Worm (Caenorhabditis elegans) whole organism, late embryonic: Measurements from ENCODE around the gene lmp-1.

Experiments
- C08G9.2 ChIP-seq: sonication (generic microtip); optimal IDR thresholded peaks from 2 replicates; lab custom pipeline; 2016; ENCODE audit warnings: mild to moderate bottlenecking, missing genetic modification characterization, moderate library complexity, missing compliant biosample characterization
- C38D4.7 ChIP-seq: fragments of 200-800 bp; sonication (Bioruptor generic); optimal IDR thresholded peaks from 2 replicates; lab custom pipeline; 2018; ENCODE audit warnings: mild to moderate bottlenecking, missing genetic modification characterization, moderate library complexity, missing compliant biosample characterization
- F13H6.1 ChIP-seq: sonication (generic microtip); optimal IDR thresholded peaks from 2 replicates; lab custom pipeline; 2016; ENCODE audit warnings: missing genetic modification characterization, missing compliant biosample characterization
- K02D7.2 ChIP-seq: sonication (generic microtip); optimal IDR thresholded peaks from 2 replicates; lab custom pipeline; 2017; ENCODE audit warnings: mild to moderate bottlenecking, missing genetic modification characterization, missing compliant biosample characterization
- K09A11.1 ChIP-seq: sonication (generic microtip); optimal IDR thresholded peaks from 2 replicates; lab custom pipeline; 2017; ENCODE audit warnings: antibody characterized with exemption, mild to moderate bottlenecking, missing genetic modification characterization, missing compliant biosample characterization; ENCODE audit not compliant: insufficient read depth
- Y22D7AL.16 ChIP-seq: sonication (generic microtip); optimal IDR thresholded peaks from 2 replicates; lab custom pipeline; 2016; ENCODE audit warnings: missing genetic modification characterization, missing compliant biosample characterization
- ahr-1 ChIP-seq: sonication (generic microtip); optimal IDR thresholded peaks from 2 replicates; lab custom pipeline; 2016; ENCODE audit warnings: missing genetic modification characterization, missing compliant biosample characterization
- ama-1 ChIP-seq: fragments of 150-350 bp; optimal IDR thresholded peaks from 2 replicates; lab custom pipeline; 2014
- ceh-14 ChIP-seq: sonication (generic microtip); optimal IDR thresholded peaks from 2 replicates; lab custom pipeline; 2016; ENCODE audit warnings: missing genotype, missing genetic modification characterization, missing compliant biosample characterization
- ceh-18 ChIP-seq: sonication (generic microtip); optimal IDR thresholded peaks from 2 replicates; lab custom pipeline; 2016; ENCODE audit warnings: missing genetic modification characterization, missing compliant biosample characterization
- ceh-2 ChIP-seq: sonication (generic microtip); optimal IDR thresholded peaks from 2 replicates; lab custom pipeline; 2016; ENCODE audit warnings: missing genotype, missing genetic modification characterization, missing compliant biosample characterization
- ceh-22 ChIP-seq: sonication (generic microtip); optimal IDR thresholded peaks from 2 replicates; lab custom pipeline; 2017; ENCODE audit warnings: missing biosample characterization, missing genetic modification characterization
- ceh-24 ChIP-seq: sonication (generic microtip); optimal IDR thresholded peaks from 2 replicates; lab custom pipeline; 2016; ENCODE audit warnings: mild to moderate bottlenecking, missing genetic modification characterization, missing compliant biosample characterization
- ceh-30 ChIP-seq: fragments of 150-350 bp; optimal IDR thresholded peaks from 2 replicates; lab custom pipeline; 2014; ENCODE audit warnings: missing biosample characterization, missing genetic modification characterization
- ceh-6 ChIP-seq: fragments of 200-800 bp; sonication (Bioruptor generic); optimal IDR thresholded peaks from 2 replicates; lab custom pipeline; 2018; ENCODE audit warnings: mild to moderate bottlenecking, missing genetic modification characterization, missing compliant biosample characterization
- ceh-9 ChIP-seq: sonication (generic microtip); optimal IDR thresholded peaks from 2 replicates; lab custom pipeline; 2016; ENCODE audit warnings: mild to moderate bottlenecking, missing genetic modification characterization, inconsistent platforms, missing compliant biosample characterization
- che-1 ChIP-seq: sonication (generic microtip); optimal IDR thresholded peaks from 2 replicates; lab custom pipeline; 2016; ENCODE audit warnings: mild to moderate bottlenecking, missing genetic modification characterization, missing compliant biosample characterization
- dve-1 ChIP-seq: sonication (generic microtip); optimal IDR thresholded peaks from 2 replicates; lab custom pipeline; 2017; ENCODE audit warnings: antibody characterized with exemption, mild to moderate bottlenecking, missing genetic modification characterization, missing compliant biosample characterization
- elt-4 ChIP-seq: sonication (generic microtip); optimal IDR thresholded peaks from 2 replicates; lab custom pipeline; 2016; ENCODE audit warnings: missing genetic modification characterization, missing compliant biosample characterization
- ets-4 ChIP-seq: sonication (generic microtip); optimal IDR thresholded peaks from 2 replicates; lab custom pipeline; 2016; ENCODE audit warnings: missing genetic modification characterization, missing compliant biosample characterization
- fkh-10 ChIP-seq: fragments of 150-350 bp; optimal IDR thresholded peaks from 2 replicates; lab custom pipeline; 2014; ENCODE audit warnings: missing biosample characterization, missing genetic modification reagents, missing genetic modification characterization
- gmeb-2 ChIP-seq: sonication (generic microtip); optimal IDR thresholded peaks from 2 replicates; lab custom pipeline; 2016; ENCODE audit warnings: missing genetic modification characterization, inconsistent platforms, missing compliant biosample characterization
- hlh-13 ChIP-seq: fragments of 200-800 bp; sonication (Bioruptor generic); optimal IDR thresholded peaks from 2 replicates; lab custom pipeline; 2018; ENCODE audit warnings: mild to moderate bottlenecking, missing genetic modification characterization, missing compliant biosample characterization
- hlh-15 ChIP-seq: sonication (generic microtip); optimal IDR thresholded peaks from 2 replicates; lab custom pipeline; 2016; ENCODE audit warnings: missing genetic modification characterization, missing compliant biosample characterization
- hlh-30 ChIP-seq: sonication (generic microtip); optimal IDR thresholded peaks from 2 replicates; lab custom pipeline; 2017; ENCODE audit warnings: antibody characterized with exemption, missing genetic modification characterization, missing compliant biosample characterization; ENCODE audit not compliant: insufficient read depth
- hlh-6 ChIP-seq: sonication (generic microtip); optimal IDR thresholded peaks from 2 replicates; lab custom pipeline; 2016; ENCODE audit warnings: missing genotype, missing genetic modification characterization, missing compliant biosample characterization
- lim-6 ChIP-seq: sonication (generic microtip); optimal IDR thresholded peaks from 2 replicates; lab custom pipeline; 2016; ENCODE audit warnings: missing genetic modification characterization, missing compliant biosample characterization
- lin-11 ChIP-seq: fragments of 200-800 bp; sonication (Bioruptor generic); optimal IDR thresholded peaks from 2 replicates; lab custom pipeline; 2018; ENCODE audit warnings: mild to moderate bottlenecking, missing genetic modification characterization, missing compliant biosample characterization
- madf-2 ChIP-seq: sonication (generic microtip); optimal IDR thresholded peaks from 2 replicates; lab custom pipeline; 2017; ENCODE audit warnings: missing genetic modification characterization, missing compliant biosample characterization
- mec-3 ChIP-seq: sonication (generic microtip); optimal IDR thresholded peaks from 2 replicates; lab custom pipeline; 2016; ENCODE audit warnings: borderline replicate concordance, missing genetic modification characterization, missing compliant biosample characterization
- nfya-1 ChIP-seq: sonication (generic microtip); optimal IDR thresholded peaks from 2 replicates; lab custom pipeline; 2017; ENCODE audit warnings: missing genetic modification characterization, mild to moderate bottlenecking, missing compliant biosample characterization, antibody characterized with exemption, moderate library complexity
- odd-2 ChIP-seq: sonication (generic microtip); optimal IDR thresholded peaks from 2 replicates; lab custom pipeline; 2017; ENCODE audit warnings: antibody characterized with exemption, mild to moderate bottlenecking, missing genetic modification characterization, missing compliant biosample characterization
- pax-1 ChIP-seq: fragments of 150-350 bp; optimal IDR thresholded peaks from 2 replicates; lab custom pipeline; 2014; ENCODE audit warnings: missing biosample characterization, missing genetic modification characterization
- pha-2 ChIP-seq: sonication (generic microtip); optimal IDR thresholded peaks from 2 replicates; lab custom pipeline; 2017; ENCODE audit warnings: mild to moderate bottlenecking, missing genetic modification characterization, missing compliant biosample characterization
- pros-1 ChIP-seq: fragments of 150-350 bp; optimal IDR thresholded peaks from 2 replicates; lab custom pipeline; 2014; ENCODE audit warnings: missing biosample characterization, missing genetic modification reagents, missing genetic modification characterization
- rnt-1 ChIP-seq: sonication (generic microtip); optimal IDR thresholded peaks from 2 replicates; lab custom pipeline; 2016; ENCODE audit warnings: missing genetic modification characterization, missing compliant biosample characterization
- sdc-2 ChIP-seq: sonication (generic microtip); optimal IDR thresholded peaks from 2 replicates; lab custom pipeline; 2016; ENCODE audit warnings: missing genotype, missing genetic modification characterization, missing compliant biosample characterization
- syd-9 ChIP-seq: sonication (generic microtip); optimal IDR thresholded peaks from 2 replicates; lab custom pipeline; 2016; ENCODE audit warnings: mild to moderate bottlenecking, missing genetic modification characterization, moderate library complexity, missing compliant biosample characterization
- tbx-7 ChIP-seq: sonication (generic microtip); optimal IDR thresholded peaks from 2 replicates; lab custom pipeline; 2016; ENCODE audit warnings: missing genotype, missing genetic modification characterization, missing compliant biosample characterization
- ttx-3 ChIP-seq: sonication (generic microtip); optimal IDR thresholded peaks from 2 replicates; lab custom pipeline; 2016; ENCODE audit warnings: missing genetic modification reagents, missing genetic modification characterization, missing compliant biosample characterization
- unc-3 ChIP-seq, 2 experiments: fragments of 200-800 bp in 1 of 2; sonication (Bioruptor generic) in 1 of 2; sonication (generic microtip) in 1 of 2; conservative IDR thresholded peaks in 1 of 2; optimal IDR thresholded peaks in 1 of 2; 2 replicates each; pipeline versions ENCODE4 v1.3.6 to Lab custom; 2016 to 2022; ENCODE audit warnings: missing compliant biosample characterization in 2 of 2, missing genetic modification characterization in 2 of 2, missing genetic modification reagents in 1 of 2
- unc-86 ChIP-seq: sonication (generic microtip); optimal IDR thresholded peaks from 2 replicates; lab custom pipeline; 2016; ENCODE audit warnings: missing genetic modification characterization, missing compliant biosample characterization
- zip-5 ChIP-seq: sonication (generic microtip); optimal IDR thresholded peaks from 2 replicates; lab custom pipeline; 2016; ENCODE audit warnings: missing genetic modification characterization, missing compliant biosample characterization

lmp-1 gene

ce11 chrX:6399450-6399849, 22.0 kb upstream of the lmp-1 start:
- TF ChIP-seq sdc-2 (no peak), ceh-18 (tag; lab: Kevin White, UChicago) (peak; percentile 9), rnt-1 (tag; lab: Kevin White, UChicago) (peak; percentile 29)

DNA sequence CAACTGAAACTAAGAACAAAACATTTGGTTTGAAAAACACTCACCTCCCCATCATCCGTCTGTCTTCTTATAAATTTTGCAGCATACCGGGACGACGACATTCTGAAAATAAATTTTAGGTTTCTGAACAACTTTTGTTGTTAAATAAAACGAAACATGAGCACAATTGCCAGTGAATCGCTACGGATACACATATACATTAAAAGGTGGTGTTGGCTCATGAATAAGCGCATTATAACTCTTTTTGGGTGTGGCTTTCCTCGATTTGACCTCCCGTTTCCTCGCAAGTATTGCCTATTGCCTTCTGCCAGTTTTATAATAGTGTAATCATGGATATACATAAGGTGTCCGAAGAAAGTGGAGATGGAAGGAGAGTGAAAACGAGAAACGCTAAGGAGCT, 14.0 kb upstream of the lmp-1 start, which contains the start of gene igcm-2:
Gene igcm-2, minus strand, starts transcription at position 101 of the 400 bp plus-strand sequence.
- TF ChIP-seq hlh-15 (tag; lab: Kevin White, UChicago) (no peak), ttx-3 (tag; lab: Kevin White, UChicago) (no peak), madf-2 (tag; lab: Kevin White, UChicago) (no peak), hlh-30 (tag; lab: Kevin White, UChicago) (no peak), dve-1 (tag; lab: Kevin White, UChicago) (no peak), ceh-9 (tag; lab: Kevin White, UChicago) (no peak), odd-2 (no peak), F13H6.1 (tag; lab: Kevin White, UChicago) (no peak), che-1 (no peak), ahr-1 (no peak), elt-4 (no peak), ama-1 (lab: Kevin White, UChicago) (no peak), C38D4.7 (GFP tag; lab: Kevin White, UChicago) (no peak), lin-11 (tag; lab: Kevin White, UChicago) (no peak), K09A11.1 (tag; lab: Kevin White, UChicago) (no peak), ceh-24 (no peak), sdc-2 (no peak), ets-4 (tag; lab: Kevin White, UChicago) (no peak)

DNA sequence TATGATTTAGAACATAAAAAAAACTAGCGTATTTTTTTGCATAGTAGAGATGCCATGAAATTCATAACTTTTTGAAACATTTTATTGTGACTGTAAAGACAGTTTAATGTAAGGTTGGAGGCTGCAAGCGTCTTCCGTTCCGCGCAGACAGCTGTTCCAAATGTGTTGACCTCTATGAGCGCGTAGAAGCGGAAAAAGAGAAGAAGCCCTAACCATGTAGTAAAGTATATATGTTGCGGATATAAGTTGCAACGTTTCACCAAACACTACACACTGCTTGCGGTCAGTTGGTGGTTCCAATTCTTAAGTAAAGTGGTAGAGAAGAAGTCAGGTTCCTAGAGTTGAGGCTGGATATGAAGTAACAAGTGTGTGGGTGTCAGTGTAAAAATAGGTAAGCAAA, 11.2 kb upstream of the lmp-1 start:
- TF ChIP-seq hlh-13 (GFP tag; lab: Kevin White, UChicago): no peak
- no peak for TF ChIP-seq che-1
- TF ChIP-seq mec-3 (tag; lab: Kevin White, UChicago): no peak
- no peak for TF ChIP-seq syd-9 (tag; lab: Kevin White, UChicago)
- TF ChIP-seq pha-2: no peak
- TF ChIP-seq C08G9.2 (tag; lab: Kevin White, UChicago): no peak
- no peak for TF ChIP-seq ceh-22 (tag; lab: Kevin White, UChicago)
- TF ChIP-seq zip-5 (tag; lab: Kevin White, UChicago): no peak
- TF ChIP-seq unc-86 (tag; lab: Kevin White, UChicago): no peak
- no peak for TF ChIP-seq hlh-6 (tag; lab: Kevin White, UChicago)
- no peak for TF ChIP-seq dve-1 (tag; lab: Kevin White, UChicago)
- TF ChIP-seq lim-6 (tag; lab: Kevin White, UChicago): no peak
- no peak for TF ChIP-seq unc-3 (GFP tag; conservative IDR thresholded peaks at IDR 0.05; lab: Robert Waterston, UW)
- no peak for TF ChIP-seq unc-3 (tag; optimal IDR thresholded peaks at IDR 0.05; lab: Kevin White, UChicago)
- no peak for TF ChIP-seq elt-4
- TF ChIP-seq tbx-7 (tag; lab: Kevin White, UChicago): no peak
- TF ChIP-seq ceh-18 (tag; lab: Kevin White, UChicago): no peak

DNA sequence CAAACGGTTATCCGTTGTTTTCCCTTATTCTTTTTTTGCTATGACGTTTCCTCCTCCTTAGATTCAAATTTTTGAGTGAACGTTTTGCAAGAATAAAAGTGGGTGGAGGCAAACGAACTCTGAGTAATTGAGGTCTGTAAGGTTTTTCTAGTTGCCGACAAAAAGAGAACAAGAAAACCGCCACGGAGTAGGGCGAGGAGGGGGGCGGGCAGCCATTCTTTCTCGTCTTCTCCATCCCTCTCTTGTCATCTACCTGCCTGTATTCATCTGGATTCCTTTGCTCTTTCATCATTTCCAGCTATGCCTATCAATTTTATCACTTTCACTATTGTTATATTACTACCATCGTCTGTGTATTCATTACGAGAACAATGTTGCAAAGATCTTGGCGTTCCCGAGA, 7.7 kb upstream of the lmp-1 start, which contains the start of gene igdb-3:
Gene igdb-3, plus strand, starts transcription at position 301 of the 400 bp plus-strand sequence.
- TF ChIP-seq Y22D7AL.16 (tag; lab: Kevin White, UChicago) (no peak), lin-11 (tag; lab: Kevin White, UChicago) (no peak), hlh-13 (GFP tag; lab: Kevin White, UChicago) (no peak), ceh-18 (tag; lab: Kevin White, UChicago) (no peak)

DNA sequence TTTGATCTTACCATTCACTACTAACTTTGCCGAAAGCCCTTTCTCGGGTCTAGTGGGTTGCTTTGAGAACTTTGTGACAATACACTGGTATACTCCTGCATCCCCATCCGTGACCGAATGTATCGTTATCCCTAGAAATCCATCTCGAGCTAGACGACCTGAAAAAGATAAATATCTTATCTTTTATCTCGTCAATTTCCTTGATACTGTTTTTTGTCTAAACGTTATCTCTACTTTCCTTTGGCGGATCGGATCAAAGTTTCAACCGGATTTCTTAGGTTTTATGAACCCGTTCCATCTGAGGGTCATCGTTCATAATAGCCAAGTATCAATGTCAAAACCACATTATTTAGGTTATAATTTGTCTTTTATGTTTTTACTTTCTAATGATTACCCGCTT, 7.1 kb upstream of the lmp-1 start:
- TF ChIP-seq ceh-14 (no peak), F13H6.1 (tag; lab: Kevin White, UChicago) (no peak), ceh-2 (tag; lab: Kevin White, UChicago) (no peak), K02D7.2 (tag; lab: Kevin White, UChicago) (no peak), dve-1 (tag; lab: Kevin White, UChicago) (no peak), fkh-10 (GFP tag; lab: Kevin White, UChicago) (no peak), pros-1 (tag; lab: Kevin White, UChicago) (no peak), gmeb-2 (no peak), lin-11 (tag; lab: Kevin White, UChicago) (no peak), ceh-30 (tag; lab: Kevin White, UChicago) (no peak), nfya-1 (tag; lab: Kevin White, UChicago) (no peak), ceh-6 (GFP tag; lab: Kevin White, UChicago) (no peak), pax-1 (tag; lab: Kevin White, UChicago) (no peak)
